Worm (Caenorhabditis elegans) whole organism, dauer: ENCODE measurements around the gene hphd-1.

Experiments used
- unc-62 ChIP-seq: sonication (generic microtip); optimal IDR thresholded peaks from 2 replicates; lab custom pipeline; 2017; ENCODE audit warnings: missing biosample characterization, missing genetic modification reagents, missing genetic modification characterization

The hphd-1 gene

DNA sequence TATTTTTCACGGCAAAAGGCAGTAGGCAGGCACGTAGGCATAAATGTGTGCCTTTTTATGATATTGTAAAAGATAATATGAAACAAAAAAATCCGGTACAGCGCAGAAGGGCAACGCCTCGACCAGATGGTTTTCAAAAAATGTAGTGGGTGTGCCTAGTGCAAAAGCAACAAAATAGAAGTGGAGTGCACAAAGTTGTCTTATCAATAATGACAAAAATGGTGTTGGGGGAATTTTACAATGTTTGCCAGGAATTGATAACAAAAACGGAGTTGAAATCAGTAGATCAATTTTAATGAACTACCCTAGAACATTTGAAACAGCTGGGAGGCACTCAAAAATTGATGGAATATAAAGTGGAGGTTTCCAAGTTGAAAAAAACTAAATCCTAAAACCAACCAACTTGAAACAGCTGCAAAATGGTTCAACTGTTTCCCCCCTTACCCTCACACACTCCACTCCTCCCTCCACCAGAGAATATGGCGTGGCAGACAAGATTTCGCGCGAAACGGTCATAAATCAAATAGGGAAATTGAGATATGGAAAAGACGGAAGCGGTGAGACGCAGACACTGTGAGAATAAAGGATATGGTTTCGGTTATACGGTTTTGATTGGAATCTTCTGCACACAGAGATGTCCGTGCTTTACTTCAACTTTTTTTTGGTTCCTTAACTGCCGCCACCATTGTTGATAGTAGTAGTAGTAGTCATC is 7.9 kb upstream of the hphd-1 start:
- TF ChIP-seq unc-62, result no peak

- TF ChIP-seq unc-62, result no peak
These were observed 6.9 kb upstream of the hphd-1 start for ce11 chrII:13003244-13003643.

DNA sequence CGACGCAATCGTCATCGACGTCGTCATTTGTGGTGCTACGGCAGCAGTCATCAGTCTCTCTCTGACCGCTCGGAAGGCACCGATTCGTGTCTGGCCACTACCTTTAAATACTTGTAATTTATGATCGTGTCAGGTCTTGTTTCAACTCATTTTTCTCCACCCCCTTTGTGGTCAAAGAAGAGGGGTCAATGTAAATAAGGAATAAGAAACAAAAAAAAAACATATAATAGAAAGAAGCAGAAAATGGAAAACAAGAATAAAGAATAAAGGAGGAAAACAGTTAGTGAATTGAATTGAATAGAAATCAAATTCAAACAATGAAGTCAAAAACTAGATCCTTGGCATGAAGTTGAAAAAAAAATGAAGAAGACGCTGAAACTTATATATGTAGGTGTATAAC is 4.4 kb upstream of the hphd-1 start, which contains the start of gene Y38F1A.8:
Gene Y38F1A.8, minus strand, starts transcription at position 101 of the 400 bp plus-strand sequence.
- TF ChIP-seq unc-62, result no peak

ce11 chrII:12997413-12997812 is 1.0 kb upstream of the hphd-1 start, which contains the start of gene Y38F1A.7:
Gene Y38F1A.7, minus strand, starts transcription at chrII:12997804.
- TF ChIP-seq unc-62, result no peak

DNA sequence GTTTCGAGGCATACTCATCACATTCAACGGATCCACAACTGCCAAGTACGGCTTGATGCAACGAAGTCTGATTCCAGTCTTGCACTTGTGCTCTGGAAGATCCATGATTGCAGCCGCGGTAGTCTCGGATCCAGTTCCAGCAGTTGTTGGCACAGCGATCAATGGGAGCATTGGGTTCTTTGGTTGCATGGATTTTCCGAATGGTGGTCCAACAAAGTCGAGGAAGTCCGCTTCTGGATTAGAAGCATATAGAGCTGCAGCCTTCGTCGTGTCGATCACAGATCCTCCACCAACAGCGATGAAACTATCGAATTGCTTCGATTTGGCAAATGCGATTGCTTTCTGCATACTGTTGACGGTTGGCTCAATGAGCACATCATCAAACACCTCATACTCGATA is 1.0 kb downstream of the hphd-1 start:
- no peak for TF ChIP-seq unc-62

DNA sequence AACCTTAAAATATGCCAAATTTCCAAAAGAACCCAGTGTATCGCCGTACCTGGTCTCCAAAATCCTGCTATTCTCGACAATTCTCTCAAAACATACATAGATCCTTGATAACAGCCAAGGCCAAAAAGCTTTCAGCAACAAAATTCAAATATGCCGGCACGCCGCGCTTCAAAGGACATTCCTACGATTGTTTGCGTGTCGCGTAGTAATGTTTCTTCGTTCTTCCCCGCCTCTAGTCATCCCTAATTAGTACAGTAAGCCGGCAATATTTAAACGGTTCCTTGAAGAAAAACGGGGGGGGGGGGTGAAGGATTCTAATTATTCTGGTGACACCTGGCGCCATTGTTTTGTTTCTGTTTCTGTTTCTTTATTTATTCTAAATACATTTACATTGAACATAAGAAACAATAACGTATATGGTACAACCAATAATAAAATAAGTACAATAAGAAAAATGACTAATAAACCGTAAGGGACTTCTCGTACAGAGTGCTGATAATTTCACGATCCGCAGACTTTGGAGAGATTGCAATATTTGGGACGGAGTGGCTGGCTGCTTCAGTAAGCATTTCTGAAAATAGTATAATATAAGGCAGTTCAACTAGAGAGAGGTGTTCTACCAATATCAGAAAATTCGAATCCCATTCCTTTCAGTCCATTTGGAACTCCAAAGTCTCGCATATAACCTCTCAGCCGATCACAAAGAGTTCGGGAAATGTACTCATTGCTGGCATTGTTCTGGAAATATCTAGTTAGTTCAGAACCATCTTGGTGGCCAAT is 2.2 kb downstream of the hphd-1 start:
- TF ChIP-seq unc-62, result no peak

DNA sequence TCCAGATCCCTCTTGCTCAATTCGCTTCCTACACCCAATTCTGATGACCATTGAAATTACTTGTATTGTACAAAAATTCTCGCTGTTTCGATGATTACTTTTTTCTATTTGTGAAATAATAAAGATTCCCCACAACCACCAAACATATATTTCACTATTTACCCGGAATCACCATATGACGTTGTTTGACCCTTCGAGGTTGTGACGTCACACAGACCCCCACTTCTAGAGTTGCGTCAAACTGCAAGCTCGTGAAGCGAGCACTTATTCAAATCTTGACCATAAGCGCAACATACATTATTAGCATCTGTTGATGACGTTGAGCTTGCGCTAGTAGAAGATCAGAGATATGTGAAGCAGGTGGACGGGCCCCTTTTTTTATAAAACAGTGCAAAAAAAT is 3.4 kb downstream of the hphd-1 start:
- TF ChIP-seq unc-62, result no peak

ce11 chrII:12992193-12992592 is 4.2 kb downstream of the hphd-1 start:
- TF ChIP-seq unc-62, result no peak

- TF ChIP-seq unc-62, result no peak
These were observed 4.8 kb downstream of the hphd-1 start for ce11 chrII:12991594-12991993.

- no peak for TF ChIP-seq unc-62
These were observed 5.3 kb downstream of the hphd-1 start for ce11 chrII:12990964-12991593.

DNA sequence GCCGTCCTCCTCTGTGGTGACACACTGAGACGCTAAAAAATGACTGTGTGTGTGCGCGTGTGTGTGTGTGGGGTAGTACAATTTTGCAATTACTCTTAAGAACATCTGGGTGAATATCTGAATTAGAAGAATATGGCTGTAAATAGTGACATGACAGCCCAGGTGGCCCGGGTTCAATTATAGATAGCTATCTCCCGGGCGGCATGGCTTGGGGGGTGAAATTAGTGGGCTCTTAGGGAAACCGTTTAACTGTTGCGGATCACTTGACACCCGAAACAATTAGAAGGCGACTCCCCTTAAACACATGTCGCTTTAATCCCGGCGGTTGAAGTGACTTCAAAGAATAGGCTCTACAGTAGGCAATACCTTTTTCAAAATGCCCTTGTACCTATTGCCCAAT is 6.2 kb downstream of the hphd-1 start:
- TF ChIP-seq unc-62, result no peak

DNA sequence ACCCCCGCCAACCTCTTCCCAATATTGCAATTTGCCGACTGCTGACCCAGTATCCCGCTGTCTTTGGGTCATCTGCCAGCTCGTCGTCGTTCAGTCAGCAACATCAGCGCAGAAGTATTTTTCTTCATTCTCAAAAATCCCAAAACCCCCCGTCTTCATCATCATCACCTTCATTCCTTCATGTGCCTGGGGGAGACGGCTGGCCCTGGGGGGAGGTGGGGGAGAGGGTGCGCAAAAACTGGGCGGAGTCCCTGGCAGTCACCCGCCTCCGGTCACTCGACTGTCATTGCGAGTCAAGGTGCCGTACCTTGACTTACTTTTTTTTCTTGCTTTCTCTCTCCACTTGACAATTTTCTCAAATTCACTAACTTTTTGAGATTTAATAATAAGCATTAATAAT is 8.6 kb downstream of the hphd-1 start:
- TF ChIP-seq unc-62, result no peak

- no peak for TF ChIP-seq unc-62
These were observed 10.6 kb downstream of the hphd-1 start for ce11 chrII:12985813-12986212.

ce11 chrII:12984709-12985108 is 11.7 kb downstream of the hphd-1 start:
- TF ChIP-seq unc-62, result no peak

- no peak for TF ChIP-seq unc-62
These were observed 13.5 kb downstream of the hphd-1 start for ce11 chrII:12982830-12983229.

DNA sequence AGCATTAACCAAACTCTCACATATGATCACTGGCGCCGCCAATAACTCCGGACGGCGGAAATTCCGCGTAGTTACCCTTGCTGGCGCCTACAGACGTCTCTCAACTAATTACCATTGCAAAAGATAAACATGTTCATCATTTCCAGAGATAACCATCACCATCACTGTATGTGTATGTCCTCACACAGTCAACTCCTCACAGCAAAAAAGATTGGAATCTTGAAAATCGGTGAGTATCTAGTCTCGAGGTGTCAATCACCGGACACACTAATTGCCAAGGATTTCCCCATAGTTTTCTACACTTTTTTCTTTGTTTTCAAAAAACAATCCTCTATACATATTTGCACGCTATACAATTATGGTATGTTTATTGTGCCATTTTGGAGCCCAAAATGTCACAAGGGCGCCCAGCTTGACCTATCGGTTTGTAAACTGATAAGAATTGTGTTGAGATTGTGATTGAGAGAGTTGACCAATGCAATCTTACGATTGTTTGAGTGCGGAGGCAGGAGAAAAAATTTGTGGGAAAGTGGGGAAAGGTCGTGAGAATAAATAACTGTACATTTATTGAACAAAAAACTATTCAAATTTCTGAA is 14.3 kb downstream of the hphd-1 start:
- TF ChIP-seq unc-62, result no peak

- no peak for TF ChIP-seq unc-62
These were observed 16.2 kb downstream of the hphd-1 start, which contains the start of gene cyd-1 for ce11 chrII:12980212-12980611. Gene cyd-1, plus strand, starts transcription at chrII:12980591.
